Worm (Caenorhabditis elegans): Measurements from ENCODE around the gene cht-1.

Gene cht-1

DNA sequence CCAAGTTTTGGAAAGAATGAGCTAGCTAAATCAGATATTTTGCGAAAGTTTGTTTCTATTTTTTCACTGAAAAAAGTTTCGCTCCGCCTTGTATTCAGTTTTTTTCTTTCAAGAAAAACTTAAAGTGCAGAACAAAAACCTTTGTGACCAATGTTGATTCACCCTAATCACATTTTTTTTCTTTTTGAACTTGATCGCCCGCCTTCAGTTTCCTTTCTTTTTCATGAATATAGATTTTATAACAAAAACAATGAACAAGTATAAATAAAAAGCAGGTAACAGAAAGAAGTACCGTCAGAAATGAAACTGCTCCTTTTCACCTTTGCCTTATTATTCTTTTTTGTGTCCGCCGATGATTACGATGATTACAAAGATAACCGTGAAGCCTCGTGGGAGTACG is 43.7 kb upstream of the cht-1 start, which contains the start of gene ZK813.2:
ZK813.2 (plus strand) TSS at position 301 of the 400 bp plus-strand sequence.
- TF ChIP-seq C17E4.6 (GFP tag; IDR thresholded peaks at IDR 0.05) (no peak), madf-6 (GFP tag; IDR thresholded peaks at IDR 0.05) (no peak), chd-7 (tag; optimal IDR thresholded peaks at IDR 0.05) (no peak), nhr-27 (tag; optimal IDR thresholded peaks at IDR 0.05) (no peak), ceh-27 (GFP tag; optimal IDR thresholded peaks at IDR 0.05) (no peak), hlh-26 (GFP tag; conservative IDR thresholded peaks at IDR 0.05) (no peak), tlf-1 (GFP tag; optimal IDR thresholded peaks at IDR 0.05) (no peak), let-607 (tag; optimal IDR thresholded peaks at IDR 0.05) (no peak), C06A6.2 (GFP tag; conservative IDR thresholded peaks at IDR 0.05) (no peak)

DNA sequence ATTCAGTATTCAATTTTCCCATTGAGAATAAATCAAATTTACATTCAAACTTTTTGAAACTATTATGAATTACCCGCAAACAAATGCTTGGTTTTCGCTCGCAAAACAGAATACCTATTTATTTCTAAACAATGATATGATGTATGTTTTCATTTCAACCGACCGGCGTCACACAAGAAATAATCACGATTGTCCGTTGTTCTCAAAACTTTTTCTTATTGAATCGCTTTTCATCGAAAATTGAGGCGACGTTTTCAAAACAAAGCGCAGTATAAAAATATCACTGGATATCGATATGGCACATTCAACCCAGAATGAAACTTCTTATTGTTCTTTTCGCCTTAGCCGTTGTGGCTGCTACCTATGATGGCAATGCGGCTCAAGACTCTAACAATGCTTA is 41.7 kb upstream of the cht-1 start, which contains the start of gene ZK813.3:
ZK813.3 (plus strand) TSS at position 301 of the 400 bp plus-strand sequence.
- TF ChIP-seq snpc-3.4 (tag; optimal IDR thresholded peaks at IDR 0.05) (no peak), ztf-18 (tag; optimal IDR thresholded peaks at IDR 0.05) (no peak), tbp1 (GFP tag; optimal IDR thresholded peaks at IDR 0.05) (no peak), F10E7.11 (tag; optimal IDR thresholded peaks at IDR 0.05) (no peak), hrde-1 (tag; optimal IDR thresholded peaks at IDR 0.05; ENCODE audit: borderline replicate concordance) (no peak), Y53G8AR.9 (GFP tag; conservative IDR thresholded peaks at IDR 0.05) (no peak), nhr-27 (tag; optimal IDR thresholded peaks at IDR 0.05) (no peak)

DNA sequence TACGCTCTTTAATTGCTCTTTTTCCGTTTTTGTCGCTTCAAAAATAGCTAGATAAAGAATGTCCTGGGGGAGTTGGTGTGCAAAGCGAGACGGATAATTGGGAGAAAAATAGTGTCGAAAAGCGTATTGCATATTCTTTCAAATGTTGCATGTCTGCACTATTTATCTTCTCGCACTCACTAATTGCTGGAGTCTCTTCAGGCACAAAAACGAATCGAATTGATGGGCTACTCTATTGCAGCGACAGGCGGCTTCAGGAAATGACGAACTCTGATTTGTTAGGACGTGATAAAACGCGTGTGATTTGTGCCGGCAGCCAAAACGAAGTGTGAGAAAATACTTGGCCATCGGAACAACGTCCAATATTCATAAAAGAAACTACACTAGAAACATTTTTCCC is 40.5 kb upstream of the cht-1 start:
- TF ChIP-seq F49E8.2 (tag; optimal IDR thresholded peaks at IDR 0.05; ENCODE audit: insufficient read depth) (no peak), F55B11.4 (tag; optimal IDR thresholded peaks at IDR 0.05; ENCODE audit: borderline replicate concordance, insufficient read depth) (no peak), snpc-1.3 (tag; optimal IDR thresholded peaks at IDR 0.05; ENCODE audit: insufficient read depth) (no peak), ztf-25 (GFP tag; IDR thresholded peaks at IDR 0.05) (no peak), ceh-40 (GFP tag; IDR thresholded peaks at IDR 0.05) (no peak), Y67H2A.10 (GFP tag; conservative IDR thresholded peaks at IDR 0.05) (no peak), pha-4 (tag; optimal IDR thresholded peaks at IDR 0.05) (no peak), gei-17 (GFP tag; optimal IDR thresholded peaks at IDR 0.05) (no peak), rcor-1 (GFP tag; IDR thresholded peaks at IDR 0.05) (no peak), madf-6 (GFP tag; IDR thresholded peaks at IDR 0.05) (no peak), sptf-2 (GFP tag; optimal IDR thresholded peaks at IDR 0.05) (no peak), lir-1 (GFP tag; conservative IDR thresholded peaks at IDR 0.05) (no peak), him-1 (tag; optimal IDR thresholded peaks at IDR 0.05) (no peak), tlf-1 (GFP tag; optimal IDR thresholded peaks at IDR 0.05) (no peak), F37B4.10 (GFP tag; IDR thresholded peaks at IDR 0.05) (no peak), F22D6.2 (tag; optimal IDR thresholded peaks at IDR 0.05) (no peak), die-1 (tag; optimal IDR thresholded peaks at IDR 0.05) (no peak)

DNA sequence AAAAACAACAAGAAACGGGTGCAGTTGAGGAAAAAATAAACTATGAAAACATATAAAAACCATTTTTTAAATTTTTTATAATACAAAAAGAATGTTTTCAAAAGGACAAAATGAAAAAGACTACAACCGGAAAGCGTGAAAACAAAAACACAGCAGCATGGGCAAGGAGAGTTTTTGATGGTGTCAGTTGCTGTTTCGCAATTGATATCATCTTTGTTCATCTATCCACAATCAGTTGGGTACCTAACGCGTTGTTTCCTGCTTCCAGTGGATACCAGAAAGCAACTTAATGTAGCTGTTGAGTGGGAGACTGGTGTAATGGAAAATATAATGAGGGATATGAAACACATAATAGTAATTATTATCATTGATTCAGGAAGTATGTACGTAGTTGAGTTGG is 40.0 kb upstream of the cht-1 start:
- no peak for TF ChIP-seq lin-40 (tag; optimal IDR thresholded peaks at IDR 0.05)
- no peak for TF ChIP-seq T26A5.8 (tag; optimal IDR thresholded peaks at IDR 0.05)
- no peak for TF ChIP-seq madf-6 (GFP tag; IDR thresholded peaks at IDR 0.05)
- no peak for TF ChIP-seq egl-18 (GFP tag; IDR thresholded peaks at IDR 0.05)
- no peak for TF ChIP-seq mcd-1 (GFP tag; IDR thresholded peaks at IDR 0.05)
- TF ChIP-seq B0336.3 (GFP tag; IDR thresholded peaks at IDR 0.05) = no peak
- no peak for TF ChIP-seq bed-2 (GFP tag; IDR thresholded peaks at IDR 0.05)
- no peak for TF ChIP-seq nfyb-1 (GFP tag; IDR thresholded peaks at IDR 0.05)
- TF ChIP-seq lir-1 (GFP tag; conservative IDR thresholded peaks at IDR 0.05) = no peak
- no peak for TF ChIP-seq dpl-1 (GFP tag; optimal IDR thresholded peaks at IDR 0.05)
- no peak for TF ChIP-seq rec-8 (tag; optimal IDR thresholded peaks at IDR 0.05)
- TF ChIP-seq attf-5 (GFP tag; optimal IDR thresholded peaks at IDR 0.05) = no peak
- TF ChIP-seq hrde-1 (tag; optimal IDR thresholded peaks at IDR 0.05; ENCODE audit: borderline replicate concordance) = no peak
- no peak for TF ChIP-seq cebp-1 (GFP tag; IDR thresholded peaks at IDR 0.05)
- no peak for TF ChIP-seq cebp-1 (tag; optimal IDR thresholded peaks at IDR 0.05)
- no peak for TF ChIP-seq K12H6.12 (tag; optimal IDR thresholded peaks at IDR 0.05)
- no peak for TF ChIP-seq atf-7 (tag; optimal IDR thresholded peaks at IDR 0.05)
- no peak for TF ChIP-seq hmg-20 (GFP tag; IDR thresholded peaks at IDR 0.05)

Data from whole organism, young adult.